Fruit fly (Drosophila melanogaster) whole organism, prepupa: Measurements from ENCODE around the gene Cog2.

Source experiments
- Blimp-1 ChIP-seq: fragments of 200-800 bp; sonication (Bioruptor generic); optimal IDR thresholded peaks from 3 replicates; lab custom pipeline; 2017; ENCODE audit warnings: missing biosample characterization, missing genetic modification characterization, mild to moderate bottlenecking, moderate library complexity, missing genetic modification reagents
- CG10631 ChIP-seq: fragments of 200-800 bp; sonication (Bioruptor generic); optimal IDR thresholded peaks from 2 replicates; lab custom pipeline; 2016; ENCODE audit warnings: missing biosample characterization, missing genetic modification characterization
- CG10669 ChIP-seq: fragments of 200-800 bp; sonication (Bioruptor generic); optimal IDR thresholded peaks from 3 replicates; lab custom pipeline; 2018; ENCODE audit warnings: missing biosample characterization, mild to moderate bottlenecking, missing genetic modification characterization, moderate library complexity
- CG15336 ChIP-seq: fragments of 200-800 bp; sonication (Bioruptor generic); IDR thresholded peaks from 2 replicates; pipeline ENCODE4 v1.3.6; 2022; ENCODE audit warnings: missing biosample characterization, missing genetic modification characterization
- CG32006 ChIP-seq: fragments of 200-800 bp; sonication (Bioruptor generic); optimal IDR thresholded peaks from 3 replicates; lab custom pipeline; 2017; ENCODE audit warnings: missing biosample characterization, mild to moderate bottlenecking, missing genetic modification characterization
- CG4318 ChIP-seq: fragments of 200-800 bp; sonication (Bioruptor generic); optimal IDR thresholded peaks from 3 replicates; lab custom pipeline; 2017; ENCODE audit warnings: missing biosample characterization, mild to moderate bottlenecking, missing genetic modification characterization
- CG6163 ChIP-seq: fragments of 200-800 bp; sonication (Bioruptor generic); IDR thresholded peaks from 3 replicates; pipeline ENCODE4 v1.3.6; 2022; ENCODE audit warnings: missing biosample characterization, missing genetic modification characterization
- CG6276 ChIP-seq: fragments of 200-800 bp; sonication (Bioruptor generic); optimal IDR thresholded peaks from 2 replicates; lab custom pipeline; 2017; ENCODE audit warnings: missing biosample characterization, mild to moderate bottlenecking, missing genetic modification characterization
- CG6792 ChIP-seq: fragments of 200-800 bp; sonication (Bioruptor generic); optimal IDR thresholded peaks from 3 replicates; lab custom pipeline; 2016; ENCODE audit warnings: missing biosample characterization, missing genetic modification characterization
- CG6808 ChIP-seq: fragments of 200-800 bp; sonication (Bioruptor generic); optimal IDR thresholded peaks from 3 replicates; lab custom pipeline; 2017; ENCODE audit warnings: missing biosample characterization, missing genetic modification characterization, mild to moderate bottlenecking, moderate library complexity, missing genetic modification reagents
- CG6854 ChIP-seq: fragments of 200-800 bp; sonication (Bioruptor generic); optimal IDR thresholded peaks from 2 replicates; lab custom pipeline; 2017; ENCODE audit warnings: missing biosample characterization, mild to moderate bottlenecking, missing genetic modification characterization
- CG7368 ChIP-seq: fragments of 200-800 bp; sonication (Bioruptor generic); optimal IDR thresholded peaks from 3 replicates; lab custom pipeline; 2016; ENCODE audit warnings: missing biosample characterization, missing genetic modification characterization
- CG8119 ChIP-seq: fragments of 200-800 bp; sonication (Bioruptor generic); IDR thresholded peaks from 3 replicates; pipeline ENCODE4 v1.3.6; 2022; ENCODE audit warnings: missing biosample characterization, missing genetic modification characterization
- CG8319 ChIP-seq: fragments of 200-800 bp; sonication (Bioruptor generic); optimal IDR thresholded peaks from 3 replicates; lab custom pipeline; 2016; ENCODE audit warnings: missing biosample characterization, missing genetic modification characterization
- CG8632 ChIP-seq: fragments of 200-800 bp; sonication (Bioruptor generic); optimal IDR thresholded peaks from 3 replicates; lab custom pipeline; 2016; ENCODE audit warnings: missing biosample characterization, missing genetic modification characterization
- CG9139 ChIP-seq: fragments of 200-800 bp; sonication (Bioruptor generic); optimal IDR thresholded peaks from 3 replicates; lab custom pipeline; 2017; ENCODE audit warnings: missing biosample characterization, mild to moderate bottlenecking, missing genetic modification characterization
- Eip75B ChIP-seq: fragments of 200-800 bp; sonication (Bioruptor generic); optimal IDR thresholded peaks from 3 replicates; lab custom pipeline; 2016; ENCODE audit warnings: missing biosample characterization, missing genetic modification characterization
- Eip78C ChIP-seq: fragments of 200-800 bp; sonication (Bioruptor generic); peaks from one replicate; lab custom pipeline; 2016; ENCODE audit warnings: missing biosample characterization, missing genetic modification characterization
- Eip93F ChIP-seq: fragments of 200-800 bp; sonication (Bioruptor generic); optimal IDR thresholded peaks from 2 replicates; lab custom pipeline; 2016; ENCODE audit warnings: missing biosample characterization, mild to moderate bottlenecking, missing genetic modification characterization
- Ets21C ChIP-seq: fragments of 200-800 bp; sonication (Bioruptor generic); optimal IDR thresholded peaks from 3 replicates; lab custom pipeline; 2016; ENCODE audit warnings: missing biosample characterization, missing genetic modification characterization
- Ets96B ChIP-seq: fragments of 200-800 bp; optimal IDR thresholded peaks from 2 replicates; lab custom pipeline; 2019; ENCODE audit warnings: missing biosample characterization, mild to moderate bottlenecking, missing genetic modification characterization, moderate library complexity
- Gug ChIP-seq: fragments of 200-800 bp; sonication (Bioruptor generic); IDR thresholded peaks from 2 replicates; pipeline ENCODE4 v1.3.6; 2022; ENCODE audit warnings: missing biosample characterization, missing genetic modification characterization
- Hr39 ChIP-seq: fragments of 200-800 bp; sonication (Bioruptor generic); optimal IDR thresholded peaks from 2 replicates; lab custom pipeline; 2016; ENCODE audit warnings: missing biosample characterization, missing genetic modification characterization
- Hr4 ChIP-seq: fragments of 200-800 bp; sonication (Bioruptor generic); optimal IDR thresholded peaks from 3 replicates; lab custom pipeline; 2016; ENCODE audit warnings: missing biosample characterization, missing genetic modification characterization
- Lpt ChIP-seq: fragments of 200-800 bp; sonication (Bioruptor generic); optimal IDR thresholded peaks from 3 replicates; lab custom pipeline; 2016; ENCODE audit warnings: missing biosample characterization, missing genetic modification characterization
- Sox102F ChIP-seq: fragments of 200-800 bp; sonication (Bioruptor generic); optimal IDR thresholded peaks from 2 replicates; lab custom pipeline; 2016; ENCODE audit warnings: missing biosample characterization, mild to moderate bottlenecking, missing genetic modification characterization
- Sox15 ChIP-seq: fragments of 200-800 bp; sonication (Bioruptor generic); optimal IDR thresholded peaks from 3 replicates; lab custom pipeline; 2016; ENCODE audit warnings: missing biosample characterization, missing genetic modification characterization
- achi ChIP-seq: fragments of 200-800 bp; sonication (Bioruptor generic); optimal IDR thresholded peaks from 3 replicates; lab custom pipeline; 2016; ENCODE audit warnings: missing biosample characterization, missing genetic modification characterization
- cyc ChIP-seq: fragments of 200-800 bp; sonication (Bioruptor generic); optimal IDR thresholded peaks from 3 replicates; lab custom pipeline; 2016; ENCODE audit warnings: missing biosample characterization, missing genetic modification characterization
- dsx ChIP-seq: fragments of 200-800 bp; optimal IDR thresholded peaks from 3 replicates; lab custom pipeline; 2019; ENCODE audit warnings: missing biosample characterization, mild to moderate bottlenecking, missing genetic modification characterization, moderate library complexity; ENCODE audit not compliant: poor library complexity, severe bottlenecking
- eg ChIP-seq: fragments of 200-800 bp; sonication (Bioruptor generic); IDR thresholded peaks from 3 replicates; pipeline ENCODE4 v1.3.6; 2022; ENCODE audit warnings: missing biosample characterization, missing genetic modification characterization
- esn ChIP-seq: fragments of 200-800 bp; sonication (Bioruptor generic); optimal IDR thresholded peaks from 2 replicates; lab custom pipeline; 2016; ENCODE audit warnings: missing biosample characterization, mild to moderate bottlenecking, missing genetic modification characterization, moderate library complexity
- fd85E ChIP-seq: fragments of 200-800 bp; sonication (Bioruptor generic); optimal IDR thresholded peaks from 3 replicates; lab custom pipeline; 2016; ENCODE audit warnings: missing biosample characterization, missing genetic modification characterization
- net ChIP-seq: fragments of 200-800 bp; sonication (Bioruptor generic); optimal IDR thresholded peaks from 3 replicates; lab custom pipeline; 2016; ENCODE audit warnings: missing biosample characterization, missing genetic modification characterization
- pdm3 ChIP-seq: fragments of 200-800 bp; sonication (Bioruptor generic); optimal IDR thresholded peaks from 3 replicates; lab custom pipeline; 2016; ENCODE audit warnings: missing biosample characterization, missing genetic modification characterization
- salr ChIP-seq, 2 experiments: fragments of 200-800 bp; sonication (Bioruptor generic); optimal IDR thresholded peaks; 3 replicates each; lab custom pipeline; 2016 to 2018; ENCODE audit warnings: missing biosample characterization in 2 of 2, missing genetic modification characterization in 2 of 2, mild to moderate bottlenecking in 1 of 2
- spab ChIP-seq: fragments of 200-800 bp; sonication (Bioruptor generic); optimal IDR thresholded peaks from 2 replicates; lab custom pipeline; 2017; ENCODE audit warnings: missing biosample characterization, mild to moderate bottlenecking, missing genetic modification characterization, missing genetic modification reagents
- ss ChIP-seq, 2 experiments: fragments of 200-800 bp; sonication (Bioruptor generic); optimal IDR thresholded peaks; 2 replicates in 1 of 2; 3 replicates in 1 of 2; lab custom pipeline; 2017 to 2018; ENCODE audit warnings: mild to moderate bottlenecking in 2 of 2, missing biosample characterization in 2 of 2, missing genetic modification characterization in 2 of 2, moderate library complexity in 1 of 2
- svp ChIP-seq: fragments of 200-800 bp; sonication (Bioruptor generic); peaks from one replicate; lab custom pipeline; 2016; ENCODE audit warnings: missing biosample characterization, missing genetic modification characterization
- topi ChIP-seq: fragments of 200-800 bp; sonication (Bioruptor generic); optimal IDR thresholded peaks from 3 replicates; lab custom pipeline; 2016; ENCODE audit warnings: missing biosample characterization, missing genetic modification characterization
- vri ChIP-seq: fragments of 200-800 bp; sonication (Bioruptor generic); optimal IDR thresholded peaks from 3 replicates; lab custom pipeline; 2016; ENCODE audit warnings: missing biosample characterization, mild to moderate bottlenecking, missing genetic modification characterization

Gene Cog2

DNA sequence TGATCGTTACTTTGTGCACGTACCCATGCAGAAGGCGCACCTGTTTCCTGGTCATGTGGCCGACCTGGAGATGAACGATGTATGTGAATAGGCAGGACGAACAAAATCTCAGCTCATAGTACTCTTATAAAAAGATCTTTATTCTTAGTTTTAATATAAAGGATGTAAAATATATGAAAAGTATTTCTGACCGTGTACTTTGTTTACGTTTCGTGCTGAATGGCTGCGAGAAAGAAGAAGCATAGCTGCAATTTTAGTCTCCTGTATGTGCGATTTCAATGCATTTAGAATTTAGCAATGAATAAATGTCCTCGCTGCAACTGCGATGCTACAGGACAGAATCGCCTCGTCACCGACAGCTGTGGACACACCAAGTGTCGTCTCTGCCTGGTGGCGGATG is 13.6 kb downstream of the Cog2 start, which contains the start of the genes CG42726 and CG42727 (continued):
- TF ChIP-seq net (GFP tag; lab: Kevin White, UChicago): no peak
- no peak for TF ChIP-seq fd85E (GFP tag; lab: Kevin White, UChicago)
- peak; percentile 24 for TF ChIP-seq CG10669 (GFP tag; lab: Kevin White, UChicago)
- TF ChIP-seq dsx (GFP tag; lab: Kevin White, UChicago): no peak
- no peak for TF ChIP-seq salr (GFP tag; optimal IDR thresholded peaks at IDR 0.05; lab: Kevin White, UChicago)
- TF ChIP-seq CG6808 (GFP tag; lab: Kevin White, UChicago): no peak

DNA sequence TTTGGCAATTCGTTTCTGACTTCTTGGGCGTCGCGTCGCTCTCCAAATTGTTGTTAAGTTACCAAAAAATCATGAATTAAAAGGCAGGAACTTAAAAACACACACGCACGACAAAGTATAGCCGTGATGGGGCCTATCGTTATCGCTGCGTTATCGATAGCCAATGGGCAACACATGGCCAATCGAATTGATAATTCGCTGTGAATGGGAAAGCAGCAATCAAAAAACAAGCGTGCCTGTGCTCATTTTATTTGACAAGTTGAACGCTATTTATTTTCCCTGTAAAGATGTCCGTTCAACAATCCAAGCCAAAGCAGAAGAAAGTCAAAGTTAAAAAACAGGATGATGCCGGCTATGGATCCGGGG is 15.5 kb downstream of the Cog2 start, which contains the start of the genes Surf4 and CG31301:
Surf4 (minus strand) TSS at position 159 of the 366 bp plus-strand sequence.
CG31301 (plus strand) TSS at position 188 of the 366 bp plus-strand sequence.
- TF ChIP-seq CG8119 (GFP tag; lab: Robert Waterston, UW): no peak
- no peak for TF ChIP-seq fd85E (GFP tag; lab: Kevin White, UChicago)
- no peak for TF ChIP-seq Eip75B (GFP tag; lab: Kevin White, UChicago)
- no peak for TF ChIP-seq Lpt
- peak; percentile 91 for TF ChIP-seq dsx (GFP tag; lab: Kevin White, UChicago)
- no peak for TF ChIP-seq CG8319
- TF ChIP-seq esn (GFP tag; lab: Kevin White, UChicago): peak; percentile 9
- TF ChIP-seq Blimp-1 (GFP tag; lab: Kevin White, UChicago): no peak

DNA sequence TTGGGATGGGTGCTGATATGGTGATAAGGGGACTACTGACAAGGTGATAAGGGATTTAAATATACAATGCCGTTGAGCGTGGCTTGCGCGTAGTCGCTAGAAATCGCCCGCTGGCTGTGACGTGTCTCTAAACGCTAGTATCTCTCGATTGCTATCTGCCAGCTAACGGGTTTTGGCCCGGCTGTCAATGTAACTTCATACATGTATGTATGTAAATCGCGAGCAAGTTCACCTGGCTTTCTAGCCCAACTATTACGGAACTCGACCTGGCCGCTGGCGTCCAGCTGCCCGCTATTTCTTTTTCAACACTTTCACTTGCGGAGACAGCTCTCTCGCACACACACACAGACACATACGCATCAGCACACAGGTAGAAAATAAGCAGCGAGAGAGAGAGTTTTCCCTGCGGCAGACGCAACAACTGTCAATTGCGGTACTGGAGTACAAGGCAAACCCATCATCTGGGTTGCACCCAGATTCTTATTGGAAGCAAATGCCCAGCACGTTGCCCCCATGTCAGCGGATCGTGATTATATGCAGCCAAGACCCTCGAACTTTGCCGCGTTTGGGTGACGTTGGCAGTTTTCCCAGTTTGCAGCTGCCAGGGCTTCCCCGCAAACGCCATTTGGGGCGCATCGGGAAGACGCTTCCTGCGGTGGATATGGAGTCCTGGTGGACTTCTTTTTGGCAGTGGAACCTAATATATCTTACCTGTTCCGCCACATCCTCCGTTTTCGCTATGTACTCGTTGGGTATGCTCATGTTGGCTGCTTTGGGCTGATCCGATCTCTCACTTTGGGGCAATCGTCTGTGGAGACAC is 16.0 kb downstream of the Cog2 start:
- TF ChIP-seq cyc: no peak
- no peak for TF ChIP-seq CG4318 (GFP tag; lab: Kevin White, UChicago)
- no peak for TF ChIP-seq dsx (GFP tag; lab: Kevin White, UChicago)
- no peak for TF ChIP-seq Eip78C (GFP tag; lab: Kevin White, UChicago)
- TF ChIP-seq Blimp-1 (GFP tag; lab: Kevin White, UChicago): peak; percentile 92
- no peak for TF ChIP-seq topi (GFP tag; lab: Kevin White, UChicago)

DNA sequence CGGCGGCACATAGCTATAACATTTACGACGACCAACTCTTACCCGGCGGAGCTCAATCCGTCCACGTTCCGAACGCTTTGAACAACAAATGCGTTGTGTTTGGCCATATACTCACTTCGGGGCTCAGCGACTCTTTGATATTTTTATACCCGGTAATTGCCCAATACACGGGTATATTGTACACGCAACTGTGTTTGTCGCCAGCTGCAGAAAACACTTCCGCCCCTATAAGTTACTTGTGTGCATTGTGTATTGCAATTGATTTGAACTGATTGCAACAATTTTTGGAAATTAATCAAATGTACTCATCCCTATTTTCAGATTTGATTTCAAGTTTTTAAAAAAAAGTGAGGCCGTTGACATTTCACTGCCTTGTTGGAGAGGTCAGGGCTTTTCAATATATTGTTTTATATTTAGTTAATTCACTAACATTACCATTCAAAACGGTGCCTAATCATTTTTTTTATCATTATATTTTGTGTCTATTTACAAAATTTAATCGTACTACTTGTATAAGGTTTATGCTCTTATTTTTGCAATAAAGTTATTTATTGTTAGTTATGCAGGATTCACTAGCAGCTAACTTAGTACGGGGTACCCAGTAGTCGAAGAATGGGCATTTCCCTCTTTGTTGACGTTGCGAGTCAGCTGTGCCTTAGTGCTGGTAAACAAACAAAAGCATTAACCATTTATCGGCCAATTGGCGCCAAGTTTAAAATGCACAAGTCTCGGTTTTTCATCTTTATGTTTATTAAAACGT is 18.4 kb downstream of the Cog2 start, which contains the start of gene Nagk:
Nagk (minus strand) TSS at position 331 of the 760 bp plus-strand sequence.
- TF ChIP-seq CG7368 (GFP tag; lab: Kevin White, UChicago) (peak; percentile 50), CG9139 (GFP tag; lab: Kevin White, UChicago) (no peak), CG6792 (peak; percentile 63), pdm3 (GFP tag; lab: Kevin White, UChicago) (no peak), net (GFP tag; lab: Kevin White, UChicago) (peak; percentile 68), svp (GFP tag; lab: Kevin White, UChicago) (peak; percentile 92), spab (no peak), Eip78C (GFP tag; lab: Kevin White, UChicago) (peak; percentile 95), CG8632 (peak; percentile 67), CG6808 (GFP tag; lab: Kevin White, UChicago) (no peak), eg (peak; percentile 24; the same call in 2 of the 3 replicates), Sox102F (no peak), CG15336 (GFP tag; lab: Robert Waterston, UW) (no peak; the same call in 1 of the 2 replicates), CG10669 (GFP tag; lab: Kevin White, UChicago) (no peak), vri (GFP tag; lab: Kevin White, UChicago) (no peak), CG6276 (GFP tag; lab: Kevin White, UChicago) (no peak), Ets96B (tag; lab: Kevin White, UChicago) (peak; percentile 25), ss (GFP tag; optimal IDR thresholded peaks at IDR 0.05; lab: Kevin White, UChicago) (no peak), Sox15 (peak; percentile 40), Eip93F (GFP tag; lab: Kevin White, UChicago) (no peak), Hr4 (GFP tag; lab: Kevin White, UChicago) (no peak), CG6163 (GFP tag; lab: Robert Waterston, UW) (peak; percentile 22; the same call in 1 of the 3 replicates), Gug (no peak), Lpt (peak; percentile 29), Hr39 (GFP tag; lab: Kevin White, UChicago) (peak; percentile 58), Ets21C (GFP tag; lab: Kevin White, UChicago) (peak; percentile 55), CG10631 (GFP tag; lab: Kevin White, UChicago) (no peak), CG32006 (GFP tag; lab: Kevin White, UChicago) (peak; percentile 87), CG6854 (GFP tag; lab: Kevin White, UChicago) (peak; percentile 32), achi (GFP tag; lab: Kevin White, UChicago) (peak; percentile 67)
